Fruit fly (Drosophila melanogaster) whole organism, embryonic: ENCODE measurements around the gene Smox.

Source experiments
- Adf1 ChIP-seq: fragments of 200-800 bp; sonication (Bioruptor generic); IDR thresholded peaks from 2 replicates; pipeline ENCODE4 v1.3.6; 2022; ENCODE audit warnings: missing biosample characterization, missing genetic modification characterization
- Atf-2 ChIP-seq: fragments of 200-800 bp; sonication (Bioruptor generic); optimal IDR thresholded peaks from 2 replicates; lab custom pipeline; 2016; ENCODE audit warnings: missing biosample characterization, missing genetic modification characterization
- Bgb ChIP-seq: fragments of 200-800 bp; sonication (Bioruptor generic); IDR thresholded peaks from 2 replicates; pipeline ENCODE4 v1.3.6; 2022; ENCODE audit warnings: missing biosample characterization, missing genetic modification characterization; ENCODE audit not compliant: partially characterized antibody
- Bteb2 ChIP-seq: fragments of 200-800 bp; sonication (Bioruptor generic); optimal IDR thresholded peaks from 2 replicates; lab custom pipeline; 2016; ENCODE audit warnings: missing biosample characterization, missing genetic modification characterization
- CG10209 ChIP-seq: fragments of 200-800 bp; sonication (Bioruptor generic); optimal IDR thresholded peaks from 3 replicates; lab custom pipeline; 2017; ENCODE audit warnings: missing biosample characterization, mild to moderate bottlenecking, missing genetic modification characterization, missing genetic modification reagents
- CG11456 ChIP-seq: fragments of 200-800 bp; sonication (Bioruptor generic); IDR thresholded peaks from 3 replicates; pipeline ENCODE4 v1.3.6; 2022; ENCODE audit warnings: missing biosample characterization, missing genetic modification characterization
- CG11560 ChIP-seq: fragments of 200-800 bp; sonication (Bioruptor generic); IDR thresholded peaks from 3 replicates; pipeline ENCODE4 v1.3.6; 2022; ENCODE audit warnings: missing biosample characterization, missing genetic modification characterization
- CG11695 ChIP-seq: fragments of 200-800 bp; sonication (Bioruptor generic); IDR thresholded peaks from 3 replicates; pipeline ENCODE4 v1.3.6; 2022; ENCODE audit warnings: missing biosample characterization, missing genetic modification characterization
- CG12104 ChIP-seq: fragments of 200-800 bp; sonication (Bioruptor generic); optimal IDR thresholded peaks from 3 replicates; lab custom pipeline; 2016; ENCODE audit warnings: missing biosample characterization, missing genetic modification characterization
- CG12155 ChIP-seq: fragments of 200-800 bp; sonication (Bioruptor generic); optimal IDR thresholded peaks from 3 replicates; lab custom pipeline; 2016; ENCODE audit warnings: missing biosample characterization, missing genetic modification characterization
- CG12659 ChIP-seq: fragments of 200-800 bp; sonication (Bioruptor generic); optimal IDR thresholded peaks from 3 replicates; lab custom pipeline; 2017; ENCODE audit warnings: mild to moderate bottlenecking, missing biosample characterization, missing genetic modification reagents, missing genetic modification characterization
- CG14710 ChIP-seq: fragments of 200-800 bp; sonication (Bioruptor generic); optimal IDR thresholded peaks from 3 replicates; lab custom pipeline; 2019; ENCODE audit warnings: missing biosample characterization, mild to moderate bottlenecking, missing genetic modification characterization, moderate library complexity
- CG15073 ChIP-seq: fragments of 200-800 bp; sonication (Bioruptor generic); optimal IDR thresholded peaks from 2 replicates; lab custom pipeline; 2016; ENCODE audit warnings: missing biosample characterization, missing genetic modification characterization
- CG17912 ChIP-seq: fragments of 200-800 bp; sonication (Bioruptor generic); optimal IDR thresholded peaks from 2 replicates; lab custom pipeline; 2018; ENCODE audit warnings: missing biosample characterization, mild to moderate bottlenecking, missing genetic modification characterization
- CG2129 ChIP-seq: fragments of 200-800 bp; sonication (Bioruptor generic); IDR thresholded peaks from 2 replicates; pipeline ENCODE4 v1.3.6; 2022; ENCODE audit warnings: missing biosample characterization, missing genetic modification characterization; ENCODE audit not compliant: partially characterized antibody
- CG30403 ChIP-seq: fragments of 200-800 bp; sonication (Bioruptor generic); optimal IDR thresholded peaks from 3 replicates; lab custom pipeline; 2016; ENCODE audit warnings: missing biosample characterization, missing genetic modification characterization
- CG3163 ChIP-seq: fragments of 200-800 bp; sonication (Bioruptor generic); optimal IDR thresholded peaks from 3 replicates; lab custom pipeline; 2016; ENCODE audit warnings: missing biosample characterization, missing genetic modification characterization
- CG32772 ChIP-seq: fragments of 200-800 bp; sonication (Bioruptor generic); IDR thresholded peaks from 2 replicates; pipeline ENCODE4 v1.3.6; 2022; ENCODE audit warnings: missing biosample characterization, missing genetic modification characterization
- CG3407 ChIP-seq: fragments of 200-800 bp; sonication (Bioruptor generic); optimal IDR thresholded peaks from 2 replicates; lab custom pipeline; 2018; ENCODE audit warnings: missing biosample characterization, mild to moderate bottlenecking, missing genetic modification characterization
- CG43689 ChIP-seq: fragments of 200-800 bp; sonication (Bioruptor generic); IDR thresholded peaks from 2 replicates; pipeline ENCODE4 v1.3.6; 2022; ENCODE audit warnings: missing biosample characterization, missing genetic modification characterization
- CG9817 ChIP-seq: fragments of 200-800 bp; sonication (Bioruptor generic); optimal IDR thresholded peaks from 2 replicates; lab custom pipeline; 2018; ENCODE audit warnings: missing biosample characterization, mild to moderate bottlenecking, missing genetic modification characterization, moderate library complexity
- CTCF ChIP-seq: fragments of 200-800 bp; sonication (Bioruptor generic); optimal IDR thresholded peaks from 2 replicates; lab custom pipeline; 2017; ENCODE audit warnings: missing biosample characterization, mild to moderate bottlenecking, missing genetic modification characterization, moderate library complexity
- CkIIα-i1 ChIP-seq: fragments of 200-800 bp; sonication (Bioruptor generic); IDR thresholded peaks from 2 replicates; pipeline ENCODE4 v1.3.6; 2022; ENCODE audit warnings: missing biosample characterization, missing genetic modification characterization
- Dad ChIP-seq: fragments of 200-800 bp; sonication (Bioruptor generic); optimal IDR thresholded peaks from 3 replicates; lab custom pipeline; 2016; ENCODE audit warnings: missing biosample characterization, missing genetic modification characterization
- Gug ChIP-seq: fragments of 200-800 bp; sonication (Bioruptor generic); IDR thresholded peaks from 4 replicates; pipeline ENCODE4 v1.3.6; 2022; ENCODE audit warnings: missing biosample characterization, missing genetic modification characterization
- H2.0 ChIP-seq: fragments of 200-800 bp; sonication (Bioruptor generic); IDR thresholded peaks from 2 replicates; pipeline ENCODE4 v1.3.6; 2022; ENCODE audit warnings: missing biosample characterization, missing genetic modification characterization
- HmgZ ChIP-seq: fragments of 200-800 bp; sonication (Bioruptor generic); optimal IDR thresholded peaks from 2 replicates; lab custom pipeline; 2018; ENCODE audit warnings: missing biosample characterization, mild to moderate bottlenecking, missing genetic modification characterization
- NC2β ChIP-seq: fragments of 200-800 bp; sonication (Bioruptor generic); optimal IDR thresholded peaks from 2 replicates; lab custom pipeline; 2016; ENCODE audit warnings: missing biosample characterization, missing genetic modification characterization
- PHDP ChIP-seq: fragments of 200-800 bp; sonication (Bioruptor generic); optimal IDR thresholded peaks from 3 replicates; lab custom pipeline; 2018; ENCODE audit warnings: missing biosample characterization, mild to moderate bottlenecking, missing genetic modification characterization, moderate library complexity
- Ssrp ChIP-seq: fragments of 200-800 bp; sonication (Bioruptor generic); optimal IDR thresholded peaks from 2 replicates; lab custom pipeline; 2018; ENCODE audit warnings: missing biosample characterization, mild to moderate bottlenecking, missing genetic modification characterization, moderate library complexity
- Usf ChIP-seq: fragments of 200-800 bp; sonication (Bioruptor generic); optimal IDR thresholded peaks from 2 replicates; lab custom pipeline; 2017; ENCODE audit warnings: missing genotype, missing biosample characterization, missing genetic modification characterization
- Xrp1 ChIP-seq: fragments of 200-800 bp; sonication (Bioruptor generic); IDR thresholded peaks from 2 replicates; pipeline ENCODE4 v1.3.6; 2022; ENCODE audit warnings: missing biosample characterization, missing genetic modification characterization
- bsh ChIP-seq, 2 experiments: fragments of 200-800 bp; sonication (Bioruptor generic); optimal IDR thresholded peaks; 2 replicates each; lab custom pipeline; 2017 to 2018; ENCODE audit warnings: mild to moderate bottlenecking in 2 of 2, missing biosample characterization in 2 of 2, missing genetic modification characterization in 2 of 2, moderate library complexity in 1 of 2
- ci ChIP-seq: fragments of 200-800 bp; sonication (Bioruptor generic); IDR thresholded peaks from 3 replicates; pipeline ENCODE4 v1.3.6; 2022; ENCODE audit warnings: missing biosample characterization, missing genetic modification characterization
- ind ChIP-seq: fragments of 200-800 bp; sonication (Bioruptor generic); optimal IDR thresholded peaks from 3 replicates; lab custom pipeline; 2016; ENCODE audit warnings: missing biosample characterization, missing genetic modification characterization
- ken ChIP-seq: fragments of 200-800 bp; sonication (Bioruptor generic); IDR thresholded peaks from 3 replicates; pipeline ENCODE4 v1.3.6; 2022; ENCODE audit warnings: missing biosample characterization, missing genetic modification characterization
- knrl ChIP-seq: fragments of 200-800 bp; sonication (Bioruptor generic); IDR thresholded peaks from 3 replicates; pipeline ENCODE4 v1.3.6; 2022; ENCODE audit warnings: missing biosample characterization, missing genetic modification characterization; ENCODE audit not compliant: partially characterized antibody
- lola ChIP-seq, 3 experiments: fragments of >200 bp in 2 of 3; fragments of 200-800 bp in 1 of 3; sonication (Bioruptor generic) in 1 of 3; optimal IDR thresholded peaks; 2 replicates each; lab custom pipeline; 2017 to 2019; ENCODE audit warnings: missing biosample characterization in 3 of 3, missing genetic modification characterization in 3 of 3, mild to moderate bottlenecking in 1 of 3, moderate library complexity in 1 of 3
- lov ChIP-seq, 2 experiments: fragments of 200-800 bp in 1 of 2; fragments of >200 bp in 1 of 2; sonication (Bioruptor generic) in 1 of 2; IDR thresholded peaks in 1 of 2; optimal IDR thresholded peaks in 1 of 2; 2 replicates in 1 of 2; 3 replicates in 1 of 2; pipeline versions ENCODE4 v1.3.6 to Lab custom; 2017 to 2022; ENCODE audit warnings: missing biosample characterization in 1 of 2, missing genetic modification characterization in 1 of 2
- nau ChIP-seq: fragments of 200-800 bp; sonication (Bioruptor generic); optimal IDR thresholded peaks from 3 replicates; lab custom pipeline; 2017; ENCODE audit warnings: missing biosample characterization, mild to moderate bottlenecking, missing genetic modification characterization, missing genetic modification reagents
- org-1 ChIP-seq: fragments of 200-800 bp; sonication (Bioruptor generic); optimal IDR thresholded peaks from 2 replicates; lab custom pipeline; 2017; ENCODE audit warnings: missing biosample characterization, missing genetic modification characterization
- pb ChIP-seq: fragments of 200-800 bp; sonication (Bioruptor generic); optimal IDR thresholded peaks from 3 replicates; lab custom pipeline; 2016; ENCODE audit warnings: missing biosample characterization, missing genetic modification characterization
- pho ChIP-seq: fragments of 200-800 bp; sonication (Bioruptor generic); optimal IDR thresholded peaks from 2 replicates; lab custom pipeline; 2016; ENCODE audit warnings: missing biosample characterization, missing genetic modification characterization
- prd ChIP-seq, 3 experiments: fragments of >200 bp in 2 of 3; fragments of 200-800 bp in 1 of 3; sonication (Bioruptor generic) in 1 of 3; optimal IDR thresholded peaks in 2 of 3; IDR thresholded peaks in 1 of 3; 2 replicates in 2 of 3; 3 replicates in 1 of 3; pipeline versions ENCODE4 v1.3.6 to Lab custom; 2017 to 2022; ENCODE audit warnings: missing biosample characterization in 1 of 3, missing genetic modification characterization in 1 of 3
- ro ChIP-seq: fragments of 200-800 bp; sonication (Bioruptor generic); IDR thresholded peaks from 2 replicates; pipeline ENCODE4 v1.3.6; 2022; ENCODE audit warnings: missing biosample characterization, missing genetic modification characterization
- sens-2 ChIP-seq: fragments of 200-800 bp; sonication (Bioruptor generic); IDR thresholded peaks from 2 replicates; pipeline ENCODE4 v1.3.6; 2022; ENCODE audit warnings: missing biosample characterization, missing genetic modification characterization
- sim ChIP-seq: fragments of 200-800 bp; sonication (Bioruptor generic); IDR thresholded peaks from 2 replicates; pipeline ENCODE4 v1.3.6; 2022; ENCODE audit warnings: missing biosample characterization, missing genetic modification characterization
- slou ChIP-seq: fragments of 200-800 bp; sonication (Bioruptor generic); optimal IDR thresholded peaks from 3 replicates; lab custom pipeline; 2016; ENCODE audit warnings: missing biosample characterization, missing genetic modification characterization
- tx ChIP-seq: fragments of 200-800 bp; sonication (Bioruptor generic); optimal IDR thresholded peaks from 2 replicates; lab custom pipeline; 2016; ENCODE audit warnings: missing biosample characterization, missing genetic modification characterization

Smox gene

dm6 chrX:8092075-8092682 is 49.9 kb downstream of the Smox start (continued):
- peak; percentile 93 for TF ChIP-seq CG9817 (tag; lab: Kevin White, UChicago)
- peak; percentile 94 for TF ChIP-seq HmgZ
- no peak for TF ChIP-seq CG2129 (GFP tag; lab: Robert Waterston, UW)
- TF ChIP-seq pho (GFP tag; lab: Kevin White, UChicago): peak; percentile 80
- peak in 1 of 3 experiments; percentile 90 for TF ChIP-seq lola (GFP tag; optimal IDR thresholded peaks at IDR 0.05; lab: Kevin White, UChicago)
- TF ChIP-seq sim (GFP tag; lab: Robert Waterston, UW): peak; percentile 55; the same call in 1 of the 2 replicates
- peak; percentile 56 for TF ChIP-seq CG3163 (GFP tag; lab: Kevin White, UChicago)
- peak; percentile 81 for TF ChIP-seq ro (GFP tag; lab: Robert Waterston, UW)
- TF ChIP-seq tx: peak; percentile 57
- TF ChIP-seq ci (GFP tag; lab: Robert Waterston, UW): peak; percentile 80
- TF ChIP-seq CTCF (GFP tag; lab: Kevin White, UChicago): peak; percentile 61
- peak; percentile 75 for TF ChIP-seq Atf-2 (GFP tag; lab: Kevin White, UChicago)
- peak; percentile 86 for TF ChIP-seq CG12155 (GFP tag; lab: Kevin White, UChicago)
- TF ChIP-seq Adf1 (GFP tag; lab: Robert Waterston, UW): peak; percentile 87
- TF ChIP-seq CG32772 (GFP tag; lab: Robert Waterston, UW): peak; percentile 85
- peak; percentile 91 for TF ChIP-seq nau (GFP tag; lab: Kevin White, UChicago)
- TF ChIP-seq ken (GFP tag; lab: Robert Waterston, UW): peak; percentile 82
- TF ChIP-seq Xrp1 (GFP tag; lab: Robert Waterston, UW): peak; percentile 93
- peak; percentile 85 for TF ChIP-seq Bteb2 (GFP tag; lab: Kevin White, UChicago)
- peak; percentile 88 for TF ChIP-seq CG11456 (GFP tag; lab: Robert Waterston, UW)
- no peak for TF ChIP-seq lov (optimal IDR thresholded peaks at IDR 0.05; lab: Kevin White, UChicago)
- TF ChIP-seq lov (GFP tag; IDR thresholded peaks at IDR 0.05; lab: Robert Waterston, UW): peak; percentile 75; the same call in 2 of the 3 replicates
- TF ChIP-seq Ssrp: peak; percentile 93
- peak; percentile 46 for TF ChIP-seq CG15073 (GFP tag; lab: Kevin White, UChicago)
- TF ChIP-seq H2.0 (GFP tag; lab: Robert Waterston, UW): peak; percentile 88
- peak; percentile 51; the same call in 1 of the 2 replicates for TF ChIP-seq CkIIα-i1
- peak; percentile 61 for TF ChIP-seq pb (GFP tag; lab: Kevin White, UChicago)
- peak; percentile 89 for TF ChIP-seq CG3407 (GFP tag; lab: Kevin White, UChicago)
- TF ChIP-seq CG10209 (GFP tag; lab: Kevin White, UChicago): peak; percentile 95
- peak; percentile 94 for TF ChIP-seq org-1
- TF ChIP-seq CG43689: peak; percentile 60
- TF ChIP-seq Dad (GFP tag; lab: Kevin White, UChicago): peak; percentile 76
- peak; percentile 95 for TF ChIP-seq CG30403 (GFP tag; lab: Kevin White, UChicago)
- peak; percentile 89 to 96 for TF ChIP-seq bsh (GFP tag; optimal IDR thresholded peaks at IDR 0.05; lab: Kevin White, UChicago)
- peak; percentile 79 for TF ChIP-seq Usf
- peak; percentile 94 for TF ChIP-seq slou (GFP tag; lab: Kevin White, UChicago)
- peak; percentile 96 for TF ChIP-seq PHDP (tag; lab: Kevin White, UChicago)
- TF ChIP-seq NC2β: peak; percentile 68
- peak; percentile 86 for TF ChIP-seq Gug
- TF ChIP-seq sens-2: peak; percentile 61; the same call in 1 of the 2 replicates
- TF ChIP-seq CG12104: peak; percentile 95
- no peak for TF ChIP-seq prd (optimal IDR thresholded peaks at IDR 0.05; lab: Kevin White, UChicago)
- peak; percentile 94 for TF ChIP-seq prd (GFP tag; IDR thresholded peaks at IDR 0.05; lab: Robert Waterston, UW)
- peak; percentile 92 for TF ChIP-seq CG14710 (tag; lab: Kevin White, UChicago)
- peak; percentile 75 for TF ChIP-seq CG11560 (tag; lab: Robert Waterston, UW)
- TF ChIP-seq CG17912: peak; percentile 81
- peak; percentile 98 for TF ChIP-seq CG12659 (GFP tag; lab: Kevin White, UChicago)
- 0 out of 2 replicates have a peak, but pooled peaks have one; percentile 17 for TF ChIP-seq Bgb
- peak; percentile 93 for TF ChIP-seq ind (GFP tag; lab: Kevin White, UChicago)
- peak; percentile 94 for TF ChIP-seq CG11695
- TF ChIP-seq knrl (GFP tag; lab: Robert Waterston, UW): no peak
